Worm (Caenorhabditis elegans) whole organism, L1 larva: ENCODE measurements around the gene F49C5.5.

Experiments
- C04F5.9 ChIP-seq: sonication (generic microtip); optimal IDR thresholded peaks from 2 replicates; lab custom pipeline; 2016; ENCODE audit warnings: missing genetic modification characterization, missing compliant biosample characterization
- C34B4.2 ChIP-seq: sonication (generic microtip); optimal IDR thresholded peaks from 2 replicates; lab custom pipeline; 2017; ENCODE audit warnings: mild to moderate bottlenecking, missing genetic modification characterization, missing compliant biosample characterization
- aly-2 ChIP-seq: fragments of 150-350 bp; optimal IDR thresholded peaks from 2 replicates; lab custom pipeline; 2014; ENCODE audit warnings: missing biosample characterization, missing genetic modification characterization
- ama-1 ChIP-seq: fragments of 150-350 bp; optimal IDR thresholded peaks from 2 replicates; lab custom pipeline; 2014
- ceh-82 ChIP-seq, 3 experiments: fragments of 150-350 bp in 1 of 3; sonication (generic microtip) in 2 of 3; optimal IDR thresholded peaks; 2 replicates each; lab custom pipeline; 2014 to 2017; ENCODE audit warnings: missing biosample characterization in 3 of 3, missing genetic modification characterization in 3 of 3
- ceh-88 ChIP-seq: fragments of 200-800 bp; sonication (Bioruptor generic); IDR thresholded peaks from 2 replicates; pipeline ENCODE4 v1.3.6; 2022; ENCODE audit warnings: missing genetic modification characterization, missing compliant biosample characterization
- efl-1 ChIP-seq, 4 experiments: fragments of 150-350 bp; optimal IDR thresholded peaks in 3 of 4; peaks in 1 of 4; 1 replicate in 1 of 4; 2 replicates in 3 of 4; lab custom pipeline; 2014; ENCODE audit warnings: missing biosample characterization in 2 of 4, missing genetic modification characterization in 2 of 4, missing genetic modification reagents in 2 of 4
- efl-3 ChIP-seq: fragments of 200-800 bp; sonication (Bioruptor generic); optimal IDR thresholded peaks from 2 replicates; lab custom pipeline; 2018; ENCODE audit warnings: mild to moderate bottlenecking, missing genetic modification characterization, missing compliant biosample characterization
- egl-13 ChIP-seq: sonication (generic microtip); optimal IDR thresholded peaks from 2 replicates; lab custom pipeline; 2016; ENCODE audit warnings: missing genotype, missing genetic modification reagents, missing genetic modification characterization, missing compliant biosample characterization
- elt-2 ChIP-seq: sonication (generic microtip); optimal IDR thresholded peaks from 2 replicates; lab custom pipeline; 2016; ENCODE audit warnings: missing genetic modification characterization, mild to moderate bottlenecking, inconsistent platforms, missing compliant biosample characterization, missing genetic modification reagents
- fkh-8 ChIP-seq: sonication (generic microtip); optimal IDR thresholded peaks from 2 replicates; lab custom pipeline; 2016; ENCODE audit warnings: mild to moderate bottlenecking, missing genetic modification characterization, missing compliant biosample characterization
- fos-1 ChIP-seq: fragments of 150-350 bp; optimal IDR thresholded peaks from 2 replicates; lab custom pipeline; 2014; ENCODE audit warnings: missing biosample characterization, missing genetic modification characterization
- hlh-17 ChIP-seq: fragments of 200-800 bp; sonication (Bioruptor generic); optimal IDR thresholded peaks from 2 replicates; lab custom pipeline; 2018; ENCODE audit warnings: missing genetic modification characterization, mild to moderate bottlenecking, missing compliant biosample characterization, moderate library complexity, borderline replicate concordance
- hpl-2 ChIP-seq: fragments of 150-350 bp; optimal IDR thresholded peaks from 2 replicates; lab custom pipeline; 2014; ENCODE audit warnings: missing biosample characterization, missing genetic modification reagents, missing genetic modification characterization
- irx-1 ChIP-seq: sonication (generic microtip); optimal IDR thresholded peaks from 2 replicates; lab custom pipeline; 2016; ENCODE audit warnings: missing genetic modification characterization, missing compliant biosample characterization
- isw-1 ChIP-seq: fragments of 200-800 bp; sonication (Bioruptor generic); IDR thresholded peaks from 2 replicates; pipeline ENCODE4 v1.3.6; 2022; ENCODE audit warnings: missing genetic modification characterization, missing compliant biosample characterization
- jun-1 ChIP-seq: fragments of 150-350 bp; optimal IDR thresholded peaks from 2 replicates; lab custom pipeline; 2014; ENCODE audit warnings: missing biosample characterization, missing genetic modification reagents, missing genetic modification characterization
- lin-14 ChIP-seq: fragments of 200-800 bp; sonication (Bioruptor generic); optimal IDR thresholded peaks from 2 replicates; lab custom pipeline; 2018; ENCODE audit warnings: mild to moderate bottlenecking, missing genetic modification characterization, moderate library complexity, missing compliant biosample characterization
- lin-15B ChIP-seq: fragments of 150-350 bp; sonication (generic microtip); optimal IDR thresholded peaks from 3 replicates; lab custom pipeline; 2014; ENCODE audit warnings: missing biosample characterization, missing genetic modification characterization
- mep-1 ChIP-seq: fragments of 150-350 bp; optimal IDR thresholded peaks from 2 replicates; lab custom pipeline; 2014; ENCODE audit warnings: missing biosample characterization, missing genetic modification characterization
- nhr-12 ChIP-seq: sonication (generic microtip); optimal IDR thresholded peaks from 2 replicates; lab custom pipeline; 2017; ENCODE audit warnings: missing biosample characterization, missing genetic modification characterization
- nhr-20 ChIP-seq: sonication (generic microtip); optimal IDR thresholded peaks from 2 replicates; lab custom pipeline; 2016; ENCODE audit warnings: mild to moderate bottlenecking, missing genetic modification characterization, missing compliant biosample characterization
- nhr-237 ChIP-seq: fragments of 150-350 bp; optimal IDR thresholded peaks from 2 replicates; lab custom pipeline; 2014; ENCODE audit warnings: missing biosample characterization, missing genetic modification characterization
- nhr-90 ChIP-seq: sonication (generic microtip); optimal IDR thresholded peaks from 2 replicates; lab custom pipeline; 2016; ENCODE audit warnings: mild to moderate bottlenecking, missing genetic modification characterization, missing compliant biosample characterization; ENCODE audit not compliant: poor library complexity
- pax-3 ChIP-seq: fragments of 200-800 bp; sonication (Bioruptor generic); optimal IDR thresholded peaks from 2 replicates; lab custom pipeline; 2018; ENCODE audit warnings: mild to moderate bottlenecking, missing genetic modification characterization, moderate library complexity, missing compliant biosample characterization
- rnt-1 ChIP-seq: sonication (generic microtip); optimal IDR thresholded peaks from 2 replicates; lab custom pipeline; 2016; ENCODE audit warnings: mild to moderate bottlenecking, missing genetic modification characterization, moderate library complexity, missing compliant biosample characterization
- skn-1 ChIP-seq: fragments of 150-350 bp; optimal IDR thresholded peaks from 2 replicates; lab custom pipeline; 2014; ENCODE audit warnings: missing biosample characterization, missing genetic modification characterization
- sptf-1 ChIP-seq: fragments of 150-350 bp; optimal IDR thresholded peaks from 2 replicates; lab custom pipeline; 2014; ENCODE audit warnings: missing biosample characterization, missing genetic modification characterization
- swsn-7 ChIP-seq: sonication (generic microtip); optimal IDR thresholded peaks from 2 replicates; lab custom pipeline; 2016; ENCODE audit warnings: missing genetic modification characterization, missing compliant biosample characterization
- unc-130 ChIP-seq: fragments of 150-350 bp; optimal IDR thresholded peaks from 2 replicates; lab custom pipeline; 2017; ENCODE audit warnings: missing biosample characterization, missing genetic modification characterization, inconsistent platforms
- unc-62 ChIP-seq: fragments of 150-350 bp; optimal IDR thresholded peaks from 2 replicates; lab custom pipeline; 2014; ENCODE audit warnings: missing biosample characterization, missing genetic modification reagents, missing genetic modification characterization
- vab-15 ChIP-seq: sonication (generic microtip); optimal IDR thresholded peaks from 2 replicates; lab custom pipeline; 2017; ENCODE audit warnings: missing genotype, mild to moderate bottlenecking, missing genetic modification characterization, missing compliant biosample characterization
- ztf-11 ChIP-seq, 2 experiments: sonication (generic microtip); optimal IDR thresholded peaks; 2 replicates each; lab custom pipeline; 2016 to 2017; ENCODE audit warnings: missing genetic modification characterization in 2 of 2, missing biosample characterization in 1 of 2, missing compliant biosample characterization in 1 of 2

Gene F49C5.5

DNA sequence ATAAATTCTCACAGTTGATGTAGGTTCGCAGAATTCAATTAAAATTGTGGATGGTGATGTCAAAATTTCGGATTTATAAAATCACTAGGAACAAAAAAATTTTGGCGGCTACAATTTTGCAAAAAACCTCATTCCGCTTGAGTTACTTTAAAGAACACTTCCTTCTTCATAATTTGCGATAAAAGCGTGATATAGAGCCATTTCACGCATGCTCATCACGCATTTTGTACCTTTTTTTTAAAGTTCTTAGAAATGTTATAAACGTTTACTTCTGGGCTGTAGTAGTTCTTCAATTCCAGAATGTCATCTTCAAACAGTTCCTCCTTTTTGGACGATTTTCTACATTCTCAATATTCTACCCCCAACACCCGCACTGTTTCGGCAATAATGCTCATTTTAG is 18.4 kb downstream of the F49C5.5 start, which contains the start of gene srx-119:
Gene srx-119, plus strand, starts transcription at position 301 of the 400 bp plus-strand sequence.
- TF ChIP-seq fos-1 (tag; lab: Kevin White, UChicago), result no peak
- no peak for TF ChIP-seq hlh-17 (GFP tag; lab: Kevin White, UChicago)
- no peak for TF ChIP-seq efl-1 (optimal IDR thresholded peaks at IDR 0.05; lab: Kevin White, UChicago)
- TF ChIP-seq efl-1 (GFP tag; optimal IDR thresholded peaks at IDR 0.05 in 1 of 2; lab: Kevin White, UChicago), result no peak
- no peak for TF ChIP-seq ama-1 (lab: Kevin White, UChicago)
- no peak for TF ChIP-seq lin-14 (GFP tag; lab: Kevin White, UChicago)
- no peak for TF ChIP-seq nhr-20
- no peak for TF ChIP-seq unc-62 (GFP tag; lab: Kevin White, UChicago)
- TF ChIP-seq nhr-90 (tag; lab: Kevin White, UChicago), result no peak
- TF ChIP-seq efl-3 (GFP tag; lab: Kevin White, UChicago), result no peak
- TF ChIP-seq ceh-82 (tag; optimal IDR thresholded peaks at IDR 0.05; lab: Kevin White, UChicago), result no peak
- no peak for TF ChIP-seq elt-2 (tag; lab: Kevin White, UChicago)
- no peak for TF ChIP-seq nhr-12 (tag; lab: Kevin White, UChicago)
- no peak for TF ChIP-seq isw-1
- TF ChIP-seq unc-130 (tag; lab: Kevin White, UChicago), result no peak
- TF ChIP-seq nhr-237 (tag; lab: Kevin White, UChicago), result no peak

DNA sequence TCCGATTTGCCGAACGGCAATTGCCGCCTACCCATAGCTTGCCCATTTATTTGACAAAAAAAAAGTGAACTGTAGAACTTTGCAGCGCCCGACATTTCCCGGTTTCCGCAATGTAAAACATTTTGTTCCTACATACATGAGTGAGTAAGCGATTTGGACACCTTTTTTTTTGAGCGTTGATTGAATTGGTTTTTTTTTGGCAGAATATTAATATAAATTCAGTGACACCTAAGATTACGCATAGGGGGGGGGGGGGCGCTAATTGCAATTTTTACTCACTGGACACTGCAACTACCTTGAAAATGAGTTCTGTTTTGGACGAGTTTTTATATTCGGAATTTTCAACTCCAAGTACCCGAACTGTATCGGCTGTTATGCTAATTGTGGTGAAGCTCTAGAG is 20.8 kb downstream of the F49C5.5 start, which contains the start of gene srx-118:
Gene srx-118, plus strand, starts transcription at position 301 of the 400 bp plus-strand sequence.
- no peak for TF ChIP-seq lin-15B (tag; lab: Kevin White, UChicago)

DNA sequence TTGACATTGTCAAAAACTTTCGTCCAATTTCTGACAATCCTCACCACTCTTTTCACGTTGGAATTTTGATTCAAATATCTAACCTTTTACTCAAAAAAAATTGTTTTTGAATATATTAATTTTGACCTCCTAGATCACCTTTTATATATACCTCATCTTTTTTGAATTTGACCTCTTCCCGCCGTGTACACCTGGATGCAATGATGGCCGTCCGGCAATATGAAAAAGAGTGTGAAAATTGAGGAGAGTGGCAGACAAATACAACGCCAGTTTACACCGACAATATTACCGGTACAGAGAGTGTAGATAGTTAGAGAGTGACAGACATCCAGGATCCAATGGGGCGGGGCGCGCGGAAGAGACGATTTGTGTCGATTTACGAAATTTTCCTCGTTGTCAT is 26.7 kb downstream of the F49C5.5 start, which contains the start of gene ceh-99:
Gene ceh-99, plus strand, starts transcription at position 366 of the 400 bp plus-strand sequence.
- TF ChIP-seq ceh-88 (GFP tag; lab: Robert Waterston, UW) (no peak), rnt-1 (tag; lab: Kevin White, UChicago) (no peak), sptf-1 (tag; lab: Kevin White, UChicago) (no peak)

DNA sequence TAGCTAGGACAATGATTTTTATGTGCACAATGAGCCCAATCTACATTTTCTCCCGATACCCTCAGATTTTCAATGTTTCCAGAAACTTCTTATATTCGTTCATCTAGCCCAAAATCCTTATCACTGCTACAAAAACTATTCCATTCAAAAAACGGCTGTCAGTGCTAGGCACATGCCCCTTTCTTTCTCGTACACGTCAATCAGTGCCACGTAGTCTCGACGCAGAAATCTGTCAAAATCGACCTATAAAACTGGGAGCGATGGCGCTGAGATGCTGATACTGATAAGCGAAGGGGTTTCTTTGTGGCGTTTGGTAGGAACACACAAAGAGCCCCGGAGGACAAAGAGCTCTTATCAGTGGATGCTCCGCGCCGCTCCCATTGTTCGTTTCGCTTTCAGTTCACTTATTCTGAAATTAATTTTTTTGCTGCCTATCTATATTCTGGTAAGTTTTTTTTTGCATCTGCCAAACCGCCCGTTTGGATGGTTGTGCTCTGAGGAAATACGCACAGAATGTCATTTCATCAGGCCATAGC is 27.4 kb downstream of the F49C5.5 start, which contains the start of gene srh-70:
Gene srh-70, minus strand, starts transcription at position 51 of the 536 bp plus-strand sequence.
- TF ChIP-seq egl-13 (tag; lab: Kevin White, UChicago), result no peak

DNA sequence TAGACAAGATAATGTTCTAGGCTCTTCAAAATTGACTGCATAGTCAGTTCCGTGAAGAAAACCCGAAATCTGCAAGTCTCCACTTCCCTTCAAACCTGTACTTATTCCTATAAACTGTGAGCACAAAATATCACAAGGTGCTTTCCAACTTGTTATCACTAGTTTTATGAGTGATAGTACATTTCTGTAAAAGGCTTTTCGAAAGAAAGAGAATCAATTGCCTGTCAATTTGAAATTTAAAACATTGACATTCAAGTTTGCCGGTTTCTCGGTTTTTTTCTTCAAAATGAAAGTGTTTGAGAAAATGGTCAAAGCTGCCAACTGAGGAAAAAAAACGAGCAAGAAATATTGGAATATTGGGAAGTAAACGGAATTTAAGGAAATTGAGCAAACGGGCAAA is 28.3 kb downstream of the F49C5.5 start:
- no peak for TF ChIP-seq irx-1 (tag; lab: Kevin White, UChicago)

DNA sequence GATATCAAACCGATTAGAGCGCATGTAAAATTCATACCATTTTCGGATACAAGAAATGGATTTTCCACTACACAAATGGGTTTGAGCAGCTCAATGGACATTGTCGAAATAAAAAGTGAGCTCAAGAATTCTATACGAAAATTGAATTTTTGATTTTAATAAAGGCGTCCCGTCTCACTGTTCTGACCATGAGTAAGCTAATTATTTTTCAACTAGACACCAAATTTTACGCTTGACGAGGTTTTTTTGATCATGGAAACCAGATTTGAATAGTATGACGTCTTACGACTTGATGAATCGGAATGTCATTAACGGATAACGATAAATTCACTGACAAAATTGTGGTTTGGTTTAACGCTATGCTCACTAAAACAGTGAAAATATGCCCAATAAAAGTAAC is 30.0 kb downstream of the F49C5.5 start, which contains the start of gene srh-61:
Gene srh-61, minus strand, starts transcription at position 101 of the 400 bp plus-strand sequence.
- TF ChIP-seq jun-1, result no peak
- no peak for TF ChIP-seq C34B4.2 (tag; lab: Kevin White, UChicago)
- no peak for TF ChIP-seq hpl-2
- TF ChIP-seq aly-2 (tag; lab: Kevin White, UChicago), result no peak
- no peak for TF ChIP-seq fkh-8 (tag; lab: Kevin White, UChicago)
- no peak for TF ChIP-seq C04F5.9 (tag; lab: Kevin White, UChicago)
- TF ChIP-seq rnt-1 (tag; lab: Kevin White, UChicago), result no peak
- TF ChIP-seq mep-1, result no peak
- TF ChIP-seq lin-15B (tag; lab: Kevin White, UChicago), result no peak
- TF ChIP-seq vab-15 (tag; lab: Kevin White, UChicago), result no peak
- no peak for TF ChIP-seq ztf-11 (tag; optimal IDR thresholded peaks at IDR 0.05; lab: Kevin White, UChicago)
- TF ChIP-seq pax-3, result no peak
- no peak for TF ChIP-seq skn-1 (tag; lab: Kevin White, UChicago)
- TF ChIP-seq efl-3 (GFP tag; lab: Kevin White, UChicago), result no peak
- no peak for TF ChIP-seq swsn-7 (tag; lab: Kevin White, UChicago)
